Worm (Caenorhabditis elegans): ENCODE results near the gene M01H9.3.

Gene M01H9.3

DNA sequence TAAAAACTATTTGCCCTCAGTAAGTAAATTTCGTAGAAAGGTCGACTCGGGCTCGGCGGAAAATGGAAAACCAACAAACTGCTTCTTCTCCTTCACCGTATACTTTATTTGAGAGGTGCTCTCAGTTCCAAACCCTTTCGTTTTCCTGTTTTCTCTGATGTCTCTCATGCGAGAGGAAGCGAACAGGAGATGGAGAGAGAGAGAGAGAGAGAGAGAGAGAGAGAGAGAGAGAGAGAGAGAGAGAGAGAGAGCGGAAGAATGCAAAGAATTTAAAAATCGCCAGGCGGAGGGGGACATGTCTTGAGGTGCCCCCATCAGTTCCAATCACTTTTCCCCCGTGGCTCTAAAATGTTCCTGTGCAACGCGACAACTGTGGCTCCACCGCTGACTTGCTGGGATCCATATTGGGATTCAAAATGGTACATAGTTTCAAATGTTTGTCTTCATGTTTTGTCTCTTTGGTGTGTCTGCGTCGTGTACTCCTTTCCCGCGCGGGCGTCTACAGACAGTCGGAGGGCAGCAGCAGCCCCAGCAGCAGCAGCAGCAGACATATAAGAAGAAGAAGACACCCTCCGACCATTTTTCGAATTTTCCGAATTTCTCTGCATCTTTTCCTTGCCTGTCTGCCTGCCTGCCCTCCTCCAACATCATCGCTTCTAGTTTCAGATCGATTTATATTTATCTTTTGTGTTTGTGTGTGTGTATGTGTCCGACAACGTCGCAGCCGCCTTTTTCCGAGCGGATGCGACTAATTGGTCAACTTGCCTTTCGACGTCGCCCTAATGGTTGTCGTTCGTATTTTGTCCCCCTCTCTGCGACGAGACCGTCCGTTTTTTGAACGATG lies 22.3 kb downstream of the M01H9.3 start, which contains the start of gene R08C7.11:
Gene R08C7.11, minus strand, starts transcription at position 608 of the 844 bp plus-strand sequence.
- no peak for TF ChIP-seq unc-62 (GFP tag; optimal IDR thresholded peaks at IDR 0.05)

DNA sequence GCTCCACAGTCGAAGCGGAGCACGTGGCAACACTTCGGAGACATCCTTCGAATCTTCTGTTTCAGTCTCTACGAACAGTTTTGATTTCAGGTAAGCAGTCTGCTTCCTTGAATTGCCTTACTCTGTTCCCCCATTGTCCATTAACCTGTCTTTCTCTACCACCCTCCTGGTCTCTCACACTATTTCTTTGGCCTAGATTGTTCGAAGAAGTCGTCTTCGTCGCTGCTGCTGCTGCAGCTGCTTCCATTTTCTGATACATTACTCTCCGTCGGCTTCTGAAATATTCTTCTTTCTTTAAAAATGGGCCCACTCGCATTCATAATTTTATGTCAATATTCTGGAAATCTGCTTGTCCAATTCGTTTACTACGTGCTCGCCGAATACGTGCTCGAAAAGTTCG lies 25.3 kb downstream of the M01H9.3 start, which contains the start of gene R08C7.1:
Gene R08C7.1, plus strand, starts transcription at position 301 of the 400 bp plus-strand sequence.
- TF ChIP-seq unc-62 (GFP tag; optimal IDR thresholded peaks at IDR 0.05): no peak

DNA sequence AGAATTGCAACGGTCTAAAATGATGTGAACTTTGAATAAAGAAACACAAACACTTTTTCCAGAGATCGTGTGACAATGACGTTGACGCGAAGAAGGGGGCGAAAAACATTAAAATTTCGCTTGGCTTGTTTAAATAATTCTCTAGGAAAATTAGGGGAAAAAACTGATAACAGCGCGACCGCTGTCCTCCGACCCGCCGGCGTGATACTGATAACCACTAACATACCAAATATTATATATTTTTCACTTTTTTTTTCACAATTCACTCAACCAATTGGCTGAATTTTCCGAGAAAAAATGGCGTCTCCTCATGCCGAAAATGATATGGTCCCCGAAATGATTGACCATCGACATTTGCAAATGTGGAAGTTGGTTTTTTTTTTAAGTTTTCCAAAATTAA lies 27.0 kb downstream of the M01H9.3 start:
- no peak for TF ChIP-seq unc-62 (GFP tag; optimal IDR thresholded peaks at IDR 0.05)

ce11 chrIV:4449439-4449838 lies 27.4 kb downstream of the M01H9.3 start, which contains the start of gene R08C7.12:
TSS of gene R08C7.12 (plus strand) at chrIV:4449739.
- no peak for TF ChIP-seq unc-62 (GFP tag; optimal IDR thresholded peaks at IDR 0.05)

ce11 chrIV:4448343-4448742 lies 28.5 kb downstream of the M01H9.3 start:
- no peak for TF ChIP-seq unc-62 (GFP tag; optimal IDR thresholded peaks at IDR 0.05)

- TF ChIP-seq unc-62 (GFP tag; optimal IDR thresholded peaks at IDR 0.05): no peak
These were observed 29.5 kb downstream of the M01H9.3 start for ce11 chrIV:4447367-4447766.

DNA sequence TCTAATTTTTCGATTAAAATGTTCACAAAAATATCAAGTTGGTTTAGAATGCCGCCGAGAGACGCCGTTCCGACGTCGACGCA lies 29.7 kb downstream of the M01H9.3 start, which contains the start of gene chat-1:
Gene chat-1, plus strand, starts transcription at position 48 of the 83 bp plus-strand sequence.
- TF ChIP-seq unc-62 (GFP tag; optimal IDR thresholded peaks at IDR 0.05): no peak

DNA sequence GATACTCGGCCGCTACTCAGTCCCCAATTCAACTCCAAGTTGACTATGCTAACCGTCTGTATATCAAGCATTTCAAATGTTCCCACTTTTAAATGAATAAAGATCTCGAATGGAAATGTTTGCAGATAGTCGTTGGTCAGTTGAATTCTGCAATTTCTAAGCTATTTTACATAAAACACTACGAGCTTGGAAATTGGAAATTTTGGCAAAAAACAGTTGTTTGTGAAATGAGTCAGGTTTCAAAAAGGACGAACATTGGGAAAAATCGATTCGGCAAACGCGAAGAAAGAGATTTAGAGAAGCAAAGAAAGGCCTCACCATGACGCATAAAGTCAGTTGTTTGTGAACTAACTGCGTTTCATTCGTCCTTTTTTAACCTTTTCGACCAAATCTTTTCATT lies 30.0 kb downstream of the M01H9.3 start:
- TF ChIP-seq unc-62 (GFP tag; optimal IDR thresholded peaks at IDR 0.05): no peak

DNA sequence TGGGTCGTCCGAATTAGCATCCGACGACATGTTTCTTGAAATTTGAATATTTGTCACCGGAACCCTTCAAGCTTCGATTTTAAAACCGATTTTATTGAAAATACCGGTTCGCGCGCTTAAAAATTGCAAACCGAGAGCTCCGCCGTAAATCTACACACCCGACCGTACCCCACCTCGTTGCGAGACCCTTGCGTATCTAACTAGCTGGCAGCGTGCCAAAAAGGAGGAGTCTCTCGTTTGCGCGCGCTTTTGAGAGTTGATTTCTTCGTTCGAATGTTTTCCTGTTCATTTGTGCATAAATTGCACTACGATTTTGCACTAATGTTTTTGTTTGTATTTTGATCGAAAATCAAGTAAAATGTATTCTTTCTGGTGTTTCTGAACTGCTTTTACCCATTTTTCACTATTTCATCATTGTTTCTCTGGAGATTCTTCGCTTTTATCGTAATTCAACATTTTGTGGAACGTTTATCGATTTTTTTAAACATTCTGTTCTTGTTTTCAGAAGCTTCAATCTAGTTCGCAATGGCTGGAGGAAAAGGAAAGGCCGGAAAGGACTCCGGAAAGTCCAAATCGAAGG lies 31.1 kb downstream of the M01H9.3 start, which contains the start of the genes wapl-1 and htz-1:
Gene wapl-1, minus strand, starts transcription at position 30 of the 580 bp plus-strand sequence.
Gene htz-1, plus strand, starts transcription at position 506 of the 580 bp plus-strand sequence.
- TF ChIP-seq unc-62 (GFP tag; optimal IDR thresholded peaks at IDR 0.05): no peak

DNA sequence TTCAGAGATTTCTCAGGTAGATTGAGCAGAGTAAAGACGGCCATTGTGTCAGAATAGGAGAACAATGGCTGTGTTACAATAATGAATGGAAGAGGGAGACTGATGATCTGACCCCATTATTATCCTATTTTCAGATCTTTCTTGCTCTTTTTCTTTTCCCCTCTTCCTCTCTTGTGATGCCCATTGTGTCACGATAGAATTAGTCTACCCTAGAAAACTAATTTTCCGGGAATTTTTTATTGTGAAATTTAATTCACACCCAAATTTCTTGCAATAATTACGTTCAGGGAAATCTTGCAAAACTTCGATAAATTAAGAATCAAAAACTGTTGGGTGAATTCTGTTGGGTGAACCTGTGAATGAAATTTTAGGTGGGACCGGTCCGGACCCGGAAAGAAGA lies 35.8 kb downstream of the M01H9.3 start, which contains the start of gene fbxb-75:
Gene fbxb-75, minus strand, starts transcription at position 101 of the 400 bp plus-strand sequence.
- TF ChIP-seq unc-62 (GFP tag; optimal IDR thresholded peaks at IDR 0.05): no peak

DNA sequence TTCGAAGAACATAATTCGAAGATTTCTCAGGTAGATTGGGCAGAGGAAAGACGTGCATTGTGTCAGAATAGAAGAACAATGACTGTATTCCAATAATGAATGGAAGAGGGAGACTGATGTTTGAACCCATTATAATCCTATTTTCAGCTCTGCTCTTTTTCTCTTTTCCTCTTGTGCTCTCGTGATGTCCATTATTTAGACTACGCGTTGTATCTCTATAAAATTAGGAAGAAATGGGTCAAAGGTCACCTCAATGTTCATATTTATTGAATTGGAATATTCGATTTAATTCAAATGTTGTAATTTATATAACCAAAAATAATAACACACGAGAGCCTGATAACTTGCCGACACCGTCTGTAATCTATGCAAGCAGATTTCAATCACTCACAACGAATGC lies 37.7 kb downstream of the M01H9.3 start, which contains the start of gene fbxb-74:
Gene fbxb-74, minus strand, starts transcription at position 101 of the 400 bp plus-strand sequence.
- no peak for TF ChIP-seq unc-62 (GFP tag; optimal IDR thresholded peaks at IDR 0.05)

- TF ChIP-seq unc-62 (GFP tag; optimal IDR thresholded peaks at IDR 0.05): no peak
These were observed 39.0 kb downstream of the M01H9.3 start for ce11 chrIV:4437825-4438224.

DNA sequence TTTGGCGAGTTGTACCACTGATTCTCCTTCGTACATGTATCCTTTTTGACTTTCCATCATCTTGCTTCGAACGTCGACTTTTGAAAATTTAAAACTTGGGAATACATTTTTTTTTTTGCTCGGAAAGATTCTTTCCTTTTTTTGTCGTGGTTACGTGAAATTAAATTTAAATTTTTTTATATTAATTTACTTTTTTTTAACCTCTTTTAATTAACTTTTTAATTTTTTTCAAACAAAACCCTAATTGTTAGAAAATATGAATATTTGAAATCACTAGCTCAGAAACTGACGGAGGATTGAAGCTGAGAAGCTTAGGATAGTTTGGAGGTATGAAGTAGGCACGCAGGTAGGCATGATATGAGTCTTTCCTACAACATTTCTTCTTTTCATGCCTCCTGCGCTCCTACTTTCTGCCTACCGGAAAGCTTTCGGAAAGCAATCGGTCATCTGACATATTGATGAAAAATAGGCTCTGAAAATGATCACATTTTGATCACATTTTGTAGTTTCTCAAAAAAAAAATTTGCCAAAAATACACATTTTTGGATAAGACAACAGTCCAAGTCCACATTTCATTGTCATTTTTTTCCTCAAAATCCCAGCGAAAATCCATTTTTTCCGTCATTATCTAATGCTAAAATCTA lies 42.3 kb downstream of the M01H9.3 start, which contains the start of the genes R08C7.8 and R08C7.4:
Gene R08C7.8, minus strand, starts transcription at position 101 of the 644 bp plus-strand sequence.
Gene R08C7.4, plus strand, starts transcription at position 594 of the 644 bp plus-strand sequence.
- no peak for TF ChIP-seq unc-62 (GFP tag; optimal IDR thresholded peaks at IDR 0.05)

DNA sequence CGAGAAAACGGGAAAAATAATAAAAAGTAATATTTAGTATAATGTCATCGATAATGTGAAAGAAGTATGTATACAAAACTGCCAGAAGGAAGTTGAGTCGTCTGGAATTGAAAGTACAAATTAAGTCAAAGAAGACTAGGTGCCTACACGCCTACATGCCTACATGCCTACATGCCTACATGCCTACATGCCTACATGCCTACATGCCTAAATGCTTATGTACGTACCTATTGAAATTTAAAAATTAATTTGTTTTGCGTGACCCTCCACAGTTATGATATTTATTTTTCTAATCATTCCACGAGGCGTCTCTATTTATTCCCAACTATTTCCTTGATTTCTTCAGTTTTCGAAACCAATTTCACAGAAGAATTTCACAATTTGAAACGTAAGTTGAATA lies 47.0 kb downstream of the M01H9.3 start, which contains the start of the genes str-185 and R08C7.5:
Gene str-185, minus strand, starts transcription at position 101 of the 400 bp plus-strand sequence.
Gene R08C7.5, plus strand, starts transcription at position 329 of the 400 bp plus-strand sequence.
- TF ChIP-seq unc-62 (GFP tag; optimal IDR thresholded peaks at IDR 0.05): no peak

ce11 chrIV:4423885-4424284 lies 53.0 kb downstream of the M01H9.3 start:
- TF ChIP-seq unc-62 (GFP tag; optimal IDR thresholded peaks at IDR 0.05): no peak

DNA sequence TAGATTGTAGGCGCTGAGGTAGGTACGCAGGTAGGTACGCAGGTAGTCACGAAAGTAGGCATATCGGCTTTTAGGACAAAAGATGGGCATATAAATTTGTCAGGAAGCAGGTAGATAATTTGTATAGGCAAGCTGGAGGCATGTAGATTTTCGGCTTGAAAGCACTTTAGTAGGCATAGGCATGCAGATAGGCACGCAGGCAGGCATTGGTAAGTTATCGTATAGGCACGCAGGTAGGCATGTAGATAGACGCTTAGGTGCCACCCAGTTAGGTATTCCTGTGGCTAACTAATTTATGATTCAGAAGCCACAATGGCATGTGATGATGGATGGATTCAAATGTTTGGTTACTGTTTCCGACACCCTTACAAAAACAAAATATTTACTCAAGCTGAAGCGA lies 53.8 kb downstream of the M01H9.3 start:
- TF ChIP-seq unc-62 (GFP tag; optimal IDR thresholded peaks at IDR 0.05): no peak
